Fruit fly (Drosophila melanogaster): Measurements from ENCODE around the gene CG46399.

CG46399 gene

DNA sequence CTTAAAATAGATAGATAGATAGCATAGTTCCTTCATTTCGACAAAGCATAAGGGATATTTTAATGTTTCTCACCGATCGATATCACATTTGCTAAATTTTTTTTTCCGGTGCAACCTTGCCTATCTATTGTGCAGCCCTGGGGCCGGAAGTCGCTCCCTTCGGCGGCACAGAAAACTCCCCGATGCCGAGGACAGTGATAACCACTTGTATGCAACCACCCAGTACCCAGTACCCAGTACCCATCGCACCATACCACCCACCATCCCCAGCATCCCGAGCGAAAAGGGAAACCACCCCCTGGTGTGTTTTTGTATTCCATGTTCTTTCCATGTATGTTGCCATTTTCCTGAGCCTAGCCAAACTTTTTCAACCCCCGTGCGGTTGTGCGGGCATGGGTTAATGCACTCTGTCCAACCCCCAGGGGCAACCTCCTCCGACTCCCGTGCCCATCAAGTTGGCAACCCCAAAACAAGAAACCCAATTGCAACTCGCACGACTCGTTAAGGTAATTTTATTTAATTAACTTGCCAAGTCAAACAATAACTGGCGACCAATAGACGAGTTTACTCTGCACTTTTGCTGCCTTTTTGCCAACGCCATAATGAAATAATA is 17.1 kb upstream of the CG46399 start:
- TF ChIP-seq Med (GFP tag) (peak; percentile 15), knrl (GFP tag; IDR thresholded peaks at IDR 0.05; ENCODE audit: partially characterized antibody) (0 out of 3 replicates have a peak, but pooled peaks have one; percentile 16), Dbx (GFP tag; IDR thresholded peaks at IDR 0.05) (0 out of 3 replicates have a peak, but pooled peaks have one; percentile 21), slbo (GFP tag; IDR thresholded peaks at IDR 0.05) (no peak), sob (GFP tag; IDR thresholded peaks at IDR 0.05) (0 out of 2 replicates have a peak, but pooled peaks have one; percentile 15), cad (GFP tag; optimal IDR thresholded peaks at IDR 0.05) (no peak), CG11504 (tag; optimal IDR thresholded peaks at IDR 0.05) (peak; percentile 11), CG31441 (GFP tag; IDR thresholded peaks at IDR 0.05) (0 out of 2 replicates have a peak, but pooled peaks have one; percentile 10), CG10431 (GFP tag; optimal IDR thresholded peaks at IDR 0.05) (peak; percentile 100), CG13424 (tag; optimal IDR thresholded peaks at IDR 0.05) (peak; percentile 7), tna (GFP tag; IDR thresholded peaks at IDR 0.05; ENCODE audit: partially characterized antibody) (no peak), phol (tag; optimal IDR thresholded peaks at IDR 0.05) (peak; percentile 0), sens (GFP tag) (peak; percentile 66), run (tag; optimal IDR thresholded peaks at IDR 0.05) (no peak), CG18599 (GFP tag; optimal IDR thresholded peaks at IDR 0.05) (peak; percentile 9), bsh (GFP tag; optimal IDR thresholded peaks at IDR 0.05) (peak in 1 of 2 experiments; percentile 21), CG11723 (GFP tag; optimal IDR thresholded peaks at IDR 0.05) (no peak), chm (GFP tag; IDR thresholded peaks at IDR 0.05) (0 out of 2 replicates have a peak, but pooled peaks have one; percentile 31), Hmr (GFP tag; optimal IDR thresholded peaks at IDR 0.05) (peak; percentile 28), CG17359 (tag; optimal IDR thresholded peaks at IDR 0.05) (no peak), CG2678 (tag; optimal IDR thresholded peaks at IDR 0.05) (peak; percentile 8), row (GFP tag; IDR thresholded peaks at IDR 0.05) (peak; percentile 28; the same call in 2 of the 3 replicates), Ets97D (GFP tag; optimal IDR thresholded peaks at IDR 0.05) (peak; percentile 47), gro (GFP tag; optimal IDR thresholded peaks at IDR 0.05) (no peak), onecut (GFP tag; IDR thresholded peaks at IDR 0.05) (peak; percentile 44), caup (GFP tag; optimal IDR thresholded peaks at IDR 0.05; ENCODE audit: severe bottlenecking) (peak; percentile 1), CG1233 (GFP tag; optimal IDR thresholded peaks at IDR 0.05) (no peak), Optix (GFP tag; IDR thresholded peaks at IDR 0.05) (0 out of 3 replicates have a peak, but pooled peaks have one; percentile 28), Hr39 (optimal IDR thresholded peaks at IDR 0.05) (no peak), Sox102F (GFP tag; optimal IDR thresholded peaks at IDR 0.05) (peak; percentile 21), pros (GFP tag; optimal IDR thresholded peaks at IDR 0.05) (peak; percentile 54), HLH3B (GFP tag; IDR thresholded peaks at IDR 0.05) (peak; percentile 34; the same call in 1 of the 2 replicates), prd (optimal IDR thresholded peaks at IDR 0.05) (no peak), prd (GFP tag; IDR thresholded peaks at IDR 0.05) (no peak), CG8388 (GFP tag; optimal IDR thresholded peaks at IDR 0.05) (peak; percentile 42), E2f1 (GFP tag; IDR thresholded peaks at IDR 0.05) (no peak), gem (tag; optimal IDR thresholded peaks at IDR 0.05) (peak; percentile 5), seq (GFP tag; IDR thresholded peaks at IDR 0.05) (peak; percentile 62; the same call in 1 of the 2 replicates), dpn (GFP tag; optimal IDR thresholded peaks at IDR 0.05) (peak in 1 of 2 experiments; percentile 2), CG11696 (GFP tag; IDR thresholded peaks at IDR 0.05) (no peak), Pdp1 (GFP tag; optimal IDR thresholded peaks at IDR 0.05) (no peak), Sox100B (GFP tag; optimal IDR thresholded peaks at IDR 0.05) (no peak), ci (GFP tag; IDR thresholded peaks at IDR 0.05) (peak; percentile 56; the same call in 1 of the 3 replicates), chinmo (GFP tag; IDR thresholded peaks at IDR 0.05; ENCODE audit: partially characterized antibody) (0 out of 4 replicates have a peak, but pooled peaks have one; percentile 30), CG12219 (GFP tag; optimal IDR thresholded peaks at IDR 0.05) (no peak), zf30C (GFP tag; optimal IDR thresholded peaks at IDR 0.05) (peak; percentile 40), lab (GFP tag; optimal IDR thresholded peaks at IDR 0.05) (peak; percentile 32), hkb (optimal IDR thresholded peaks at IDR 0.05) (no peak), hkb (GFP tag; IDR thresholded peaks at IDR 0.05) (peak; percentile 35; the same call in 1 of the 2 replicates)
